Fruit fly (Drosophila melanogaster) whole organism, embryonic: ENCODE results near the gene CG3088.

Experiments used
- Atf-2 ChIP-seq: fragments of 200-800 bp; sonication (Bioruptor generic); optimal IDR thresholded peaks from 2 replicates; lab custom pipeline; 2016; ENCODE audit warnings: missing biosample characterization, missing genetic modification characterization
- CG10366 ChIP-seq: fragments of 200-800 bp; sonication (Bioruptor generic); IDR thresholded peaks from 2 replicates; pipeline ENCODE4 v1.3.6; 2022; ENCODE audit warnings: missing biosample characterization, missing genetic modification characterization
- CG10979 ChIP-seq: fragments of 200-800 bp; sonication (Bioruptor generic); optimal IDR thresholded peaks from 2 replicates; lab custom pipeline; 2018; ENCODE audit warnings: missing biosample characterization, mild to moderate bottlenecking, missing genetic modification characterization, moderate library complexity
- CG11504 ChIP-seq: fragments of 200-800 bp; sonication (Bioruptor generic); optimal IDR thresholded peaks from 3 replicates; lab custom pipeline; 2019; ENCODE audit warnings: missing biosample characterization, mild to moderate bottlenecking, missing genetic modification characterization, moderate library complexity
- CG12299 ChIP-seq: fragments of 200-800 bp; sonication (Bioruptor generic); optimal IDR thresholded peaks from 2 replicates; lab custom pipeline; 2018; ENCODE audit warnings: missing biosample characterization, mild to moderate bottlenecking, missing genetic modification characterization
- CG14710 ChIP-seq: fragments of 200-800 bp; sonication (Bioruptor generic); optimal IDR thresholded peaks from 3 replicates; lab custom pipeline; 2019; ENCODE audit warnings: missing biosample characterization, mild to moderate bottlenecking, missing genetic modification characterization, moderate library complexity
- CG15269 ChIP-seq: fragments of 200-800 bp; sonication (Bioruptor generic); optimal IDR thresholded peaks from 2 replicates; lab custom pipeline; 2018; ENCODE audit warnings: missing biosample characterization, mild to moderate bottlenecking, missing genetic modification characterization, moderate library complexity
- CG1603 ChIP-seq: fragments of 200-800 bp; sonication (Bioruptor generic); optimal IDR thresholded peaks from 2 replicates; lab custom pipeline; 2019; ENCODE audit warnings: missing biosample characterization, mild to moderate bottlenecking, missing genetic modification characterization, moderate library complexity
- CG2678 ChIP-seq: fragments of 200-800 bp; sonication (Bioruptor generic); optimal IDR thresholded peaks from 3 replicates; lab custom pipeline; 2019; ENCODE audit warnings: missing biosample characterization, mild to moderate bottlenecking, missing genetic modification characterization, moderate library complexity
- CG31441 ChIP-seq: fragments of 200-800 bp; sonication (Bioruptor generic); IDR thresholded peaks from 2 replicates; pipeline ENCODE4 v1.3.6; 2022; ENCODE audit warnings: missing biosample characterization, missing genetic modification characterization
- CG32772 ChIP-seq: fragments of 200-800 bp; sonication (Bioruptor generic); IDR thresholded peaks from 2 replicates; pipeline ENCODE4 v1.3.6; 2022; ENCODE audit warnings: missing biosample characterization, missing genetic modification characterization
- CG3407 ChIP-seq: fragments of 200-800 bp; sonication (Bioruptor generic); optimal IDR thresholded peaks from 2 replicates; lab custom pipeline; 2018; ENCODE audit warnings: missing biosample characterization, mild to moderate bottlenecking, missing genetic modification characterization
- CG34224 ChIP-seq: fragments of 200-800 bp; sonication (Bioruptor generic); IDR thresholded peaks from 3 replicates; pipeline ENCODE4 v1.3.6; 2022; ENCODE audit warnings: missing biosample characterization, missing genetic modification characterization; ENCODE audit not compliant: partially characterized antibody
- CG34422 ChIP-seq: fragments of 200-800 bp; sonication (Bioruptor generic); IDR thresholded peaks from 3 replicates; pipeline ENCODE4 v1.3.6; 2022; ENCODE audit warnings: missing biosample characterization, missing genetic modification characterization
- CG42726 ChIP-seq: fragments of 200-800 bp; sonication (Bioruptor generic); IDR thresholded peaks from 2 replicates; pipeline ENCODE4 v1.3.6; 2022; ENCODE audit warnings: missing biosample characterization, missing genetic modification characterization; ENCODE audit not compliant: partially characterized antibody
- CG4617 ChIP-seq: fragments of 200-800 bp; sonication (Bioruptor generic); optimal IDR thresholded peaks from 3 replicates; lab custom pipeline; 2016; ENCODE audit warnings: missing biosample characterization, missing genetic modification characterization, borderline replicate concordance
- CG5180 ChIP-seq: fragments of 200-800 bp; sonication (Bioruptor generic); optimal IDR thresholded peaks from 3 replicates; lab custom pipeline; 2017; ENCODE audit warnings: missing biosample characterization, missing genetic modification characterization, mild to moderate bottlenecking, moderate library complexity, missing genetic modification reagents
- CG6654 ChIP-seq: fragments of 200-800 bp; sonication (Bioruptor generic); optimal IDR thresholded peaks from 2 replicates; lab custom pipeline; 2017; ENCODE audit warnings: missing biosample characterization, mild to moderate bottlenecking, missing genetic modification characterization
- CG8290 ChIP-seq, 3 experiments: fragments of 200-800 bp; sonication (Bioruptor generic); optimal IDR thresholded peaks; 2 replicates each; lab custom pipeline; 2016 to 2019; ENCODE audit warnings: missing biosample characterization in 3 of 3, missing genetic modification characterization in 3 of 3, mild to moderate bottlenecking in 2 of 3, moderate library complexity in 1 of 3
- CG9215 ChIP-seq: fragments of 200-800 bp; sonication (Bioruptor generic); IDR thresholded peaks from 2 replicates; pipeline ENCODE4 v1.3.6; 2022; ENCODE audit warnings: missing biosample characterization, missing genetic modification characterization
- CG9437 ChIP-seq: fragments of 200-800 bp; sonication (Bioruptor generic); optimal IDR thresholded peaks from 2 replicates; lab custom pipeline; 2018; ENCODE audit warnings: missing biosample characterization, mild to moderate bottlenecking, missing genetic modification characterization
- Chrac-16 ChIP-seq: fragments of 200-800 bp; sonication (Bioruptor generic); optimal IDR thresholded peaks from 3 replicates; lab custom pipeline; 2016; ENCODE audit warnings: missing biosample characterization, missing genetic modification characterization
- Dbx ChIP-seq: fragments of 200-800 bp; sonication (Bioruptor generic); IDR thresholded peaks from 3 replicates; pipeline ENCODE4 v1.3.6; 2022; ENCODE audit warnings: missing biosample characterization, missing genetic modification characterization
- Doc2 ChIP-seq: fragments of 200-800 bp; sonication (Bioruptor generic); IDR thresholded peaks from 2 replicates; pipeline ENCODE4 v1.3.6; 2022; ENCODE audit warnings: missing biosample characterization, missing genetic modification characterization
- Eip74EF ChIP-seq, 2 experiments: fragments of 200-800 bp in 1 of 2; fragments of >200 bp in 1 of 2; sonication (Bioruptor generic) in 1 of 2; optimal IDR thresholded peaks; 2 replicates each; lab custom pipeline; 2017 to 2019; ENCODE audit warnings: missing biosample characterization in 2 of 2, missing genetic modification characterization in 2 of 2, mild to moderate bottlenecking in 1 of 2, moderate library complexity in 1 of 2
- H2.0 ChIP-seq: fragments of 200-800 bp; sonication (Bioruptor generic); IDR thresholded peaks from 2 replicates; pipeline ENCODE4 v1.3.6; 2022; ENCODE audit warnings: missing biosample characterization, missing genetic modification characterization
- Hr39 ChIP-seq: fragments of >200 bp; optimal IDR thresholded peaks from 2 replicates; lab custom pipeline; 2017
- Hsf ChIP-seq: fragments of 200-800 bp; sonication (Bioruptor generic); optimal IDR thresholded peaks from 3 replicates; lab custom pipeline; 2016; ENCODE audit warnings: missing biosample characterization, missing genetic modification characterization
- MBD-R2 ChIP-seq: fragments of 200-800 bp; sonication (Bioruptor generic); IDR thresholded peaks from 2 replicates; pipeline ENCODE4 v1.3.6; 2022; ENCODE audit warnings: missing biosample characterization, missing genetic modification characterization
- Med ChIP-seq: fragments of 200-800 bp; sonication (Bioruptor generic); peaks from one replicate; lab custom pipeline; 2016; ENCODE audit warnings: missing biosample characterization, missing genetic modification characterization, mild to moderate bottlenecking, inconsistent platforms, moderate library complexity
- Oli ChIP-seq: fragments of 200-800 bp; sonication (Bioruptor generic); optimal IDR thresholded peaks from 2 replicates; lab custom pipeline; 2018; ENCODE audit warnings: missing biosample characterization, mild to moderate bottlenecking, missing genetic modification characterization, moderate library complexity
- Optix ChIP-seq: fragments of 200-800 bp; sonication (Bioruptor generic); IDR thresholded peaks from 3 replicates; pipeline ENCODE4 v1.3.6; 2022; ENCODE audit warnings: missing biosample characterization, missing genetic modification characterization
- PHDP ChIP-seq: fragments of 200-800 bp; sonication (Bioruptor generic); optimal IDR thresholded peaks from 3 replicates; lab custom pipeline; 2018; ENCODE audit warnings: missing biosample characterization, mild to moderate bottlenecking, missing genetic modification characterization, moderate library complexity
- Sox102F ChIP-seq: fragments of 200-800 bp; sonication (Bioruptor generic); optimal IDR thresholded peaks from 2 replicates; lab custom pipeline; 2018; ENCODE audit warnings: missing biosample characterization, mild to moderate bottlenecking, missing genetic modification characterization, moderate library complexity
- Ssrp ChIP-seq: fragments of 200-800 bp; sonication (Bioruptor generic); optimal IDR thresholded peaks from 2 replicates; lab custom pipeline; 2018; ENCODE audit warnings: missing biosample characterization, mild to moderate bottlenecking, missing genetic modification characterization, moderate library complexity
- YL-1 ChIP-seq: fragments of 200-800 bp; sonication (Bioruptor generic); optimal IDR thresholded peaks from 3 replicates; lab custom pipeline; 2017; ENCODE audit warnings: missing biosample characterization, mild to moderate bottlenecking, missing genetic modification characterization
- al ChIP-seq: fragments of 200-800 bp; sonication (Bioruptor generic); IDR thresholded peaks from 2 replicates; pipeline ENCODE4 v1.3.6; 2022; ENCODE audit warnings: missing biosample characterization, missing genetic modification characterization
- dm ChIP-seq: fragments of 200-800 bp; sonication (Bioruptor generic); optimal IDR thresholded peaks from 3 replicates; lab custom pipeline; 2016; ENCODE audit warnings: missing biosample characterization, missing genetic modification characterization
- dmrt99B ChIP-seq: fragments of 200-800 bp; sonication (Bioruptor generic); optimal IDR thresholded peaks from 2 replicates; lab custom pipeline; 2018; ENCODE audit warnings: missing biosample characterization, mild to moderate bottlenecking, missing genetic modification characterization, moderate library complexity
- dysf ChIP-seq: fragments of 200-800 bp; sonication (Bioruptor generic); IDR thresholded peaks from 3 replicates; pipeline ENCODE4 v1.3.6; 2022; ENCODE audit warnings: missing biosample characterization, missing genetic modification characterization
- esg ChIP-seq: fragments of 200-800 bp; sonication (Bioruptor generic); conservative IDR thresholded peaks from 2 replicates; pipeline ENCODE4 v1.3.6; 2022; ENCODE audit warnings: missing biosample characterization, missing genetic modification characterization
- gem ChIP-seq: fragments of 200-800 bp; sonication (Bioruptor generic); optimal IDR thresholded peaks from 2 replicates; lab custom pipeline; 2019; ENCODE audit warnings: missing biosample characterization, mild to moderate bottlenecking, missing genetic modification characterization, moderate library complexity
- grau ChIP-seq: fragments of 200-800 bp; optimal IDR thresholded peaks from 3 replicates; lab custom pipeline; 2019; ENCODE audit warnings: missing biosample characterization, mild to moderate bottlenecking, missing genetic modification characterization, moderate library complexity
- lab ChIP-seq: fragments of 200-800 bp; sonication (Bioruptor generic); optimal IDR thresholded peaks from 3 replicates; lab custom pipeline; 2017; ENCODE audit warnings: missing biosample characterization, missing genetic modification characterization, mild to moderate bottlenecking, moderate library complexity, missing genetic modification reagents
- lilli ChIP-seq: fragments of 200-800 bp; sonication (Bioruptor generic); optimal IDR thresholded peaks from 3 replicates; lab custom pipeline; 2016; ENCODE audit warnings: missing biosample characterization, missing genetic modification characterization
- nmo ChIP-seq: fragments of 200-800 bp; sonication (Bioruptor generic); optimal IDR thresholded peaks from 2 replicates; lab custom pipeline; 2018; ENCODE audit warnings: missing biosample characterization, mild to moderate bottlenecking, missing genetic modification characterization, moderate library complexity
- sr ChIP-seq: fragments of 200-800 bp; sonication (Bioruptor generic); IDR thresholded peaks from 3 replicates; pipeline ENCODE4 v1.3.6; 2022; ENCODE audit warnings: missing biosample characterization, missing genetic modification characterization
- stc ChIP-seq: fragments of 200-800 bp; sonication (Bioruptor generic); IDR thresholded peaks from 2 replicates; pipeline ENCODE4 v1.3.6; 2022; ENCODE audit warnings: missing biosample characterization, missing genetic modification characterization
- trh ChIP-seq: fragments of 200-800 bp; sonication (Bioruptor generic); optimal IDR thresholded peaks from 2 replicates; lab custom pipeline; 2016; ENCODE audit warnings: missing biosample characterization, missing genetic modification characterization
- ttk ChIP-seq: fragments of 200-800 bp; sonication (Bioruptor generic); IDR thresholded peaks from 2 replicates; pipeline ENCODE4 v2.1.2; 2022; ENCODE audit warnings: missing biosample characterization, missing genetic modification characterization
- vvl ChIP-seq: fragments of 200-800 bp; sonication (Bioruptor generic); IDR thresholded peaks from 2 replicates; pipeline ENCODE4 v1.3.6; 2022; ENCODE audit warnings: missing biosample characterization, missing genetic modification characterization

The CG3088 gene

dm6 chr3L:9566849-9567248 lies 34.3 kb downstream of the CG3088 start (continued):
- TF ChIP-seq CG9437 = no peak
- TF ChIP-seq vvl = 0 out of 2 replicates have a peak, but pooled peaks have one; percentile 15
- peak; percentile 11 for TF ChIP-seq CG15269 (tag; lab: Kevin White, UChicago)
- TF ChIP-seq lilli (GFP tag; lab: Kevin White, UChicago) = no peak
- no peak for TF ChIP-seq Eip74EF (GFP tag; optimal IDR thresholded peaks at IDR 0.05; lab: Kevin White, UChicago)
- peak; percentile 42 for TF ChIP-seq CG10979 (tag; lab: Kevin White, UChicago)
- TF ChIP-seq CG14710 = no peak
- no peak for TF ChIP-seq Doc2
- no peak for TF ChIP-seq Ssrp (tag; lab: Kevin White, UChicago)
- no peak for TF ChIP-seq CG6654 (GFP tag; lab: Kevin White, UChicago)
- TF ChIP-seq ttk (GFP tag; lab: Robert Waterston, UW) = peak; percentile 43; the same call in 1 of the 2 replicates
- TF ChIP-seq CG1603 (tag; lab: Kevin White, UChicago) = peak; percentile 28
- peak; percentile 8 for TF ChIP-seq nmo
- TF ChIP-seq al (GFP tag; lab: Robert Waterston, UW) = no peak
- TF ChIP-seq CG11504 (tag; lab: Kevin White, UChicago) = peak; percentile 56
- TF ChIP-seq Sox102F (GFP tag; lab: Kevin White, UChicago) = peak; percentile 52
- no peak for TF ChIP-seq Chrac-16
- peak; percentile 50 for TF ChIP-seq gem (tag; lab: Kevin White, UChicago)
- no peak for TF ChIP-seq CG32772 (GFP tag; lab: Robert Waterston, UW)
- TF ChIP-seq CG34422 = no peak
- TF ChIP-seq MBD-R2 = no peak
- TF ChIP-seq stc (GFP tag; lab: Robert Waterston, UW) = peak; percentile 36; the same call in 1 of the 2 replicates
- no peak for TF ChIP-seq CG5180 (GFP tag; lab: Kevin White, UChicago)
- TF ChIP-seq Optix (GFP tag; lab: Robert Waterston, UW) = no peak
- TF ChIP-seq CG4617 (GFP tag; lab: Kevin White, UChicago) = no peak
- TF ChIP-seq trh (GFP tag; lab: Kevin White, UChicago) = no peak
- TF ChIP-seq PHDP (tag; lab: Kevin White, UChicago) = peak; percentile 22
- no peak for TF ChIP-seq CG42726
- TF ChIP-seq Oli = peak; percentile 15
- no peak for TF ChIP-seq CG8290 (GFP tag; optimal IDR thresholded peaks at IDR 0.05; lab: Kevin White, UChicago)
- TF ChIP-seq CG8290 (tag; optimal IDR thresholded peaks at IDR 0.05; lab: Kevin White, UChicago) = no peak
- no peak for TF ChIP-seq Dbx (GFP tag; lab: Robert Waterston, UW)
- TF ChIP-seq Hsf = peak; percentile 16
- TF ChIP-seq lab (GFP tag; lab: Kevin White, UChicago) = peak; percentile 53
- peak; percentile 52 for TF ChIP-seq CG2678
- no peak for TF ChIP-seq dm (GFP tag; lab: Kevin White, UChicago)
- TF ChIP-seq grau (tag; lab: Kevin White, UChicago) = peak; percentile 22
- TF ChIP-seq CG31441 (GFP tag; lab: Robert Waterston, UW) = peak; percentile 38; the same call in 1 of the 2 replicates
- no peak for TF ChIP-seq H2.0 (GFP tag; lab: Robert Waterston, UW)
- no peak for TF ChIP-seq CG34224 (GFP tag; lab: Robert Waterston, UW)
- TF ChIP-seq CG9215 = no peak
- TF ChIP-seq, all 482 proteins: peak for 57

dm6 chr3L:9559040-9559439 lies 42.1 kb downstream of the CG3088 start:
- TF ChIP-seq dmrt99B (tag; lab: Kevin White, UChicago) (peak; percentile 14), CG10366 (GFP tag; lab: Robert Waterston, UW) (peak; percentile 13; the same call in 1 of the 2 replicates), esg (0 out of 2 replicates have a peak, but pooled peaks have one; percentile 12), CG11504 (tag; lab: Kevin White, UChicago) (peak; percentile 14), CG3407 (GFP tag; lab: Kevin White, UChicago) (no peak), sr (GFP tag; lab: Robert Waterston, UW) (no peak), YL-1 (GFP tag; lab: Kevin White, UChicago) (no peak), Atf-2 (GFP tag; lab: Kevin White, UChicago) (no peak), dysf (GFP tag; lab: Robert Waterston, UW) (0 out of 3 replicates have a peak, but pooled peaks have one; percentile 37), vvl (peak; percentile 33; the same call in 1 of the 2 replicates), gem (tag; lab: Kevin White, UChicago) (peak; percentile 7), CG8290 (GFP tag; optimal IDR thresholded peaks at IDR 0.05; lab: Kevin White, UChicago) (no peak), CG8290 (tag; optimal IDR thresholded peaks at IDR 0.05; lab: Kevin White, UChicago) (no peak), CG12299 (tag; lab: Kevin White, UChicago) (no peak), Hr39 (no peak), Med (GFP tag; lab: Kevin White, UChicago) (peak; percentile 40)
